Fruit fly (Drosophila melanogaster) whole organism, wandering third instar larva: ENCODE results near the gene CG31279.

Experiments
- Sp1 ChIP-seq: fragments of 200-800 bp; sonication (Bioruptor generic); optimal IDR thresholded peaks from 3 replicates; lab custom pipeline; 2019; ENCODE audit warnings: missing biosample characterization, mild to moderate bottlenecking, missing genetic modification characterization, moderate library complexity
- psq ChIP-seq: fragments of 200-800 bp; sonication (Bioruptor generic); optimal IDR thresholded peaks from 3 replicates; lab custom pipeline; 2017; ENCODE audit warnings: missing biosample characterization, mild to moderate bottlenecking, missing genetic modification characterization, moderate library complexity
- sage ChIP-seq: fragments of 200-800 bp; sonication (Bioruptor generic); optimal IDR thresholded peaks from 2 replicates; lab custom pipeline; 2016; ENCODE audit warnings: missing biosample characterization, mild to moderate bottlenecking, missing genetic modification characterization

DNA sequence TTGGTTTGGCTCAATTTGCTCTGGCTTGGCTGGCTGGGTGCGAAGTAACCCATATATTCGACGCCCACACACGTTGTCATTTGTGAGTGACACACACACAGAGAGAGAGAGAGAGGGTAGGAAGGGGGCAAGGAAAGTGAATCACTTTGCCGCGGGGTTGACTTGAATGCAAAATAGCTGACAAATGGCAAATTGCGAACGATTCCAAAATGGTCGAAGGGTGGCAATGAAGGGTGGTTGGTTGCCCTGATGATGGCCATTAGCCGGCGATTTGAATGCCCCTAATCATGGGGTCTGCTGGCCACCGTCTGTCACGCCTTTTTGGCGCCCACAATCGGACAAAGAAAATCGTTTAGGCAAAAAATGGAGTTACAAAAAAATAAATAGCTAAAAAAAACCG, 19.8 kb upstream of the CG31279 start:
- TF ChIP-seq psq (GFP tag; lab: Kevin White, UChicago) (no peak), Sp1 (no peak), sage (GFP tag; lab: Kevin White, UChicago) (no peak)
